Worm (Caenorhabditis elegans): Measurements from ENCODE around the gene F35E8.13.

- TF ChIP-seq sptf-1 (tag; optimal IDR thresholded peaks at IDR 0.05) (no peak), lin-13 (tag; optimal IDR thresholded peaks at IDR 0.05) (no peak), ceh-39 (tag; optimal IDR thresholded peaks at IDR 0.05) (no peak), nhr-28 (tag; optimal IDR thresholded peaks at IDR 0.05) (no peak)
Measured at ce11 chrV:15896671-15897070, 26.4 kb upstream of the F35E8.13 start, which contains the start of gene nhr-213.

All from whole organism, mixed stage, embryonic.